Worm (Caenorhabditis elegans) whole organism, L2 larva: Measurements from ENCODE around the gene pitp-1.
A peak's percentile ranks its signal among the peaks of the same experiment; 100 is the strongest.

Source experiments
- C34F6.9 ChIP-seq: fragments of 150-350 bp; optimal IDR thresholded peaks from 2 replicates; lab custom pipeline; 2014; ENCODE audit warnings: missing biosample characterization, missing genetic modification characterization
- F13H6.1 ChIP-seq: sonication (generic microtip); optimal IDR thresholded peaks from 2 replicates; lab custom pipeline; 2016; ENCODE audit warnings: missing genetic modification characterization, missing compliant biosample characterization
- Y55F3AM.14 ChIP-seq: fragments of 200-800 bp; sonication (Bioruptor generic); optimal IDR thresholded peaks from 2 replicates; lab custom pipeline; 2018; ENCODE audit warnings: mild to moderate bottlenecking, missing genetic modification characterization, missing compliant biosample characterization
- ZK546.5 ChIP-seq: sonication (generic microtip); optimal IDR thresholded peaks from 2 replicates; lab custom pipeline; 2017; ENCODE audit warnings: missing biosample characterization, missing genetic modification characterization
- alr-1 ChIP-seq: fragments of 150-350 bp; optimal IDR thresholded peaks from 2 replicates; lab custom pipeline; 2014; ENCODE audit warnings: missing biosample characterization, missing genetic modification characterization
- aly-2 ChIP-seq: fragments of 150-350 bp; optimal IDR thresholded peaks from 2 replicates; lab custom pipeline; 2014; ENCODE audit warnings: missing biosample characterization, missing genetic modification characterization
- ama-1 ChIP-seq: fragments of 150-350 bp; optimal IDR thresholded peaks from 2 replicates; lab custom pipeline; 2018; ENCODE audit warnings: inconsistent platforms
- blmp-1 ChIP-seq: sonication (generic microtip); optimal IDR thresholded peaks from 2 replicates; lab custom pipeline; 2017; ENCODE audit warnings: missing genetic modification characterization, mild to moderate bottlenecking, missing compliant biosample characterization, antibody characterized with exemption, moderate library complexity; ENCODE audit not compliant: insufficient read depth
- ceh-16 ChIP-seq: fragments of 150-350 bp; optimal IDR thresholded peaks from 2 replicates; lab custom pipeline; 2014; ENCODE audit warnings: missing biosample characterization, missing genetic modification characterization
- ceh-82 ChIP-seq: fragments of 150-350 bp; optimal IDR thresholded peaks from 2 replicates; lab custom pipeline; 2014; ENCODE audit warnings: missing biosample characterization, missing genetic modification characterization
- crh-2 ChIP-seq: sonication (generic microtip); optimal IDR thresholded peaks from 2 replicates; lab custom pipeline; 2017; ENCODE audit warnings: missing biosample characterization, missing genetic modification characterization
- dmd-4 ChIP-seq: sonication (generic microtip); optimal IDR thresholded peaks from 2 replicates; lab custom pipeline; 2017; ENCODE audit warnings: missing biosample characterization, missing genetic modification characterization
- egl-27 ChIP-seq: sonication (generic microtip); optimal IDR thresholded peaks from 3 replicates; lab custom pipeline; 2017; ENCODE audit warnings: missing biosample characterization, missing genetic modification reagents, missing genetic modification characterization
- elt-1 ChIP-seq: fragments of 150-350 bp; optimal IDR thresholded peaks from 2 replicates; lab custom pipeline; 2014; ENCODE audit warnings: missing biosample characterization, missing genetic modification characterization
- elt-3 ChIP-seq: sonication (generic microtip); optimal IDR thresholded peaks from 2 replicates; lab custom pipeline; 2017; ENCODE audit warnings: missing biosample characterization, missing genetic modification characterization
- fos-1 ChIP-seq: fragments of 150-350 bp; optimal IDR thresholded peaks from 2 replicates; lab custom pipeline; 2014; ENCODE audit warnings: missing biosample characterization, missing genetic modification characterization
- gmeb-1 ChIP-seq: fragments of 150-350 bp; optimal IDR thresholded peaks from 2 replicates; lab custom pipeline; 2014; ENCODE audit warnings: missing biosample characterization, missing genetic modification characterization
- lin-11 ChIP-seq: fragments of 150-350 bp; sonication (generic microtip); optimal IDR thresholded peaks from 2 replicates; lab custom pipeline; 2014; ENCODE audit warnings: missing biosample characterization, missing genetic modification characterization, inconsistent platforms, mixed read lengths
- lin-13 ChIP-seq: fragments of 150-350 bp; optimal IDR thresholded peaks from 2 replicates; lab custom pipeline; 2014; ENCODE audit warnings: missing biosample characterization, missing genetic modification reagents, missing genetic modification characterization
- lin-39 ChIP-seq: fragments of 150-350 bp; optimal IDR thresholded peaks from 2 replicates; lab custom pipeline; 2014; ENCODE audit warnings: missing biosample characterization, missing genetic modification reagents, missing genetic modification characterization
- lsy-2 ChIP-seq, 2 experiments: fragments of 150-350 bp in 1 of 2; sonication (generic microtip) in 1 of 2; optimal IDR thresholded peaks; 2 replicates each; lab custom pipeline; 2014 to 2017; ENCODE audit warnings: missing biosample characterization in 2 of 2, missing genetic modification characterization in 2 of 2
- mab-5 ChIP-seq: fragments of 150-350 bp; optimal IDR thresholded peaks from 2 replicates; lab custom pipeline; 2014; ENCODE audit warnings: missing biosample characterization, missing genetic modification characterization
- mbf-1 ChIP-seq: sonication (generic microtip); optimal IDR thresholded peaks from 2 replicates; lab custom pipeline; 2017; ENCODE audit warnings: missing biosample characterization, missing genetic modification characterization
- mdl-1 ChIP-seq, 2 experiments: fragments of 150-350 bp in 1 of 2; sonication (generic microtip) in 1 of 2; optimal IDR thresholded peaks; 2 replicates each; lab custom pipeline; 2017; ENCODE audit warnings: missing biosample characterization in 2 of 2, missing genetic modification characterization in 2 of 2
- nhr-10 ChIP-seq: sonication (generic microtip); optimal IDR thresholded peaks from 2 replicates; lab custom pipeline; 2017; ENCODE audit warnings: missing biosample characterization, missing genetic modification characterization
- nhr-11 ChIP-seq: fragments of 150-350 bp; optimal IDR thresholded peaks from 2 replicates; lab custom pipeline; 2014; ENCODE audit warnings: missing biosample characterization, missing genetic modification characterization
- nhr-12 ChIP-seq: fragments of 150-350 bp; optimal IDR thresholded peaks from 2 replicates; lab custom pipeline; 2014; ENCODE audit warnings: missing biosample characterization, missing genetic modification characterization
- nhr-129 ChIP-seq: fragments of 150-350 bp; optimal IDR thresholded peaks from 2 replicates; lab custom pipeline; 2014; ENCODE audit warnings: missing biosample characterization, missing genetic modification characterization
- nhr-21 ChIP-seq: fragments of 150-350 bp; optimal IDR thresholded peaks from 2 replicates; lab custom pipeline; 2014; ENCODE audit warnings: missing biosample characterization, missing genetic modification characterization
- nhr-23 ChIP-seq: fragments of 150-350 bp; optimal IDR thresholded peaks from 2 replicates; lab custom pipeline; 2014; ENCODE audit warnings: missing biosample characterization, missing genetic modification reagents, missing genetic modification characterization
- nhr-237 ChIP-seq: fragments of 150-350 bp; optimal IDR thresholded peaks from 2 replicates; lab custom pipeline; 2014; ENCODE audit warnings: missing biosample characterization, missing genetic modification characterization
- nhr-25 ChIP-seq: fragments of 150-350 bp; sonication (generic microtip); optimal IDR thresholded peaks from 3 replicates; lab custom pipeline; 2014; ENCODE audit warnings: missing biosample characterization, missing genetic modification characterization
- nhr-6 ChIP-seq: fragments of 150-350 bp; optimal IDR thresholded peaks from 2 replicates; lab custom pipeline; 2014; ENCODE audit warnings: missing biosample characterization, missing genetic modification characterization
- nhr-77 ChIP-seq: fragments of 150-350 bp; optimal IDR thresholded peaks from 2 replicates; lab custom pipeline; 2014; ENCODE audit warnings: missing biosample characterization, missing genetic modification characterization
- peb-1 ChIP-seq: fragments of 150-350 bp; optimal IDR thresholded peaks from 2 replicates; lab custom pipeline; 2014; ENCODE audit warnings: missing biosample characterization, missing genetic modification characterization
- skn-1 ChIP-seq: sonication (generic microtip); optimal IDR thresholded peaks from 2 replicates; lab custom pipeline; 2017; ENCODE audit warnings: missing biosample characterization, missing genetic modification characterization
- sma-3 ChIP-seq: sonication (generic microtip); optimal IDR thresholded peaks from 2 replicates; lab custom pipeline; 2016; ENCODE audit warnings: missing genetic modification reagents, missing genetic modification characterization, missing compliant biosample characterization
- sma-9 ChIP-seq, 2 experiments: fragments of 150-350 bp in 1 of 2; sonication (generic microtip) in 1 of 2; optimal IDR thresholded peaks; 2 replicates each; lab custom pipeline; 2014 to 2016; ENCODE audit warnings: missing genetic modification characterization in 2 of 2, mild to moderate bottlenecking in 1 of 2, missing biosample characterization in 1 of 2, missing compliant biosample characterization in 1 of 2, missing genetic modification reagents in 1 of 2, moderate library complexity in 1 of 2
- snpc-4 ChIP-seq: fragments of 150-350 bp; optimal IDR thresholded peaks from 2 replicates; lab custom pipeline; 2014; ENCODE audit warnings: missing biosample characterization, missing genetic modification characterization
- unc-39 ChIP-seq: fragments of 150-350 bp; optimal IDR thresholded peaks from 2 replicates; lab custom pipeline; 2014; ENCODE audit warnings: missing biosample characterization, missing genetic modification characterization
- unc-55 ChIP-seq: fragments of 150-350 bp; sonication (generic microtip); optimal IDR thresholded peaks from 3 replicates; lab custom pipeline; 2014; ENCODE audit warnings: missing biosample characterization, missing genetic modification reagents, missing genetic modification characterization
- unc-62 ChIP-seq: fragments of 150-350 bp; optimal IDR thresholded peaks from 2 replicates; lab custom pipeline; 2014; ENCODE audit warnings: missing biosample characterization, missing genetic modification reagents, missing genetic modification characterization
- ztf-1 ChIP-seq: fragments of 200-800 bp; sonication (Bioruptor generic); conservative IDR thresholded peaks from 2 replicates; pipeline ENCODE4 v1.3.6; 2022; ENCODE audit warnings: missing genetic modification characterization, missing compliant biosample characterization
- ztf-11 ChIP-seq: sonication (generic microtip); optimal IDR thresholded peaks from 2 replicates; lab custom pipeline; 2017; ENCODE audit warnings: missing biosample characterization, missing genetic modification characterization
- ztf-4 ChIP-seq: fragments of 150-350 bp; optimal IDR thresholded peaks from 2 replicates; lab custom pipeline; 2014; ENCODE audit warnings: missing biosample characterization, missing genetic modification characterization

The pitp-1 gene

DNA sequence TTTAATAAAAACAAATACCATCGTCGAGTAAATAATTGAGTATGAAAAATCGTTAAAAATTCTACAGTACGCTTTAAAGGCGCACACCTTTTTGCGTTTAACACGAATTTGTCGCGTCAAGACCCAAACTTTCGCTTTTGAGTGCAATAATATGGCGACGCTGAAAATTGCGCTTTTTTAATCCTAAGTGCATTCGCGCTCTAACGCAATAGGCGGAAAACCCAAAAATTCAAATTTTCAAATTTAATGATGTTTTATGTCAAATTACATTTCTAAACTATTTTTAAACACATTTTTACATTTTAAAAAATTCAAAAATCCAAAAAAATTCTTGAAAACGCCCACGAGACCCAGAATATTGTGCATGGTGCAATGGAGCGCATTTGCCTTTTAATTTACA lies 17.8 kb downstream of the pitp-1 start:
- TF ChIP-seq ZK546.5 (tag; lab: Kevin White, UChicago): no peak
- TF ChIP-seq mbf-1 (tag; lab: Kevin White, UChicago): no peak
- no peak for TF ChIP-seq blmp-1 (tag; lab: Kevin White, UChicago)
- TF ChIP-seq egl-27 (tag; lab: Kevin White, UChicago): no peak
- TF ChIP-seq ceh-82 (tag; lab: Kevin White, UChicago): no peak
- TF ChIP-seq aly-2 (tag; lab: Kevin White, UChicago): no peak
- TF ChIP-seq nhr-23: no peak
- TF ChIP-seq nhr-77 (tag; lab: Kevin White, UChicago): no peak
- TF ChIP-seq gmeb-1: no peak
- no peak for TF ChIP-seq F13H6.1 (tag; lab: Kevin White, UChicago)
- no peak for TF ChIP-seq nhr-6 (tag; lab: Kevin White, UChicago)

DNA sequence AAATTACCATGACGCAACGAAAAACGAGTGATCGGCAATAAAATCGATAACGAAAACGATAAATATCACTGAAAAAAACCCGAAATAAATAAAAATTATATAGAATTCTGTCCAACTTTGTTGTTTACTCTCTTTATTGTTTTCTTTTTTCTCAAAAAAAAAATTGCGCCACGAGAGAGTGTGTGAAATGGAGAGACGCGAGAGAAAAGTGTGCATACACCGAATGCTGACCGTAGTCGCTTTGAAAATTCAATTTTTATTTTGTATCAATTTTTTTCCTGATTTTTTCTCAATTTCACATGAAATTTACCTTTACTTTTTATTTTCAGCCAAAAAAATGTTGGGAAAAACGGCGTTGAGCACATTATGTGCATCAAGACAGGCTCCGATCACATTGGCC lies 19.7 kb downstream of the pitp-1 start, which contains the start of the genes M01F1.4 and mrpl-35:
Gene M01F1.4, minus strand, starts transcription at position 126 of the 400 bp plus-strand sequence.
Gene mrpl-35, plus strand, starts transcription at position 330 of the 400 bp plus-strand sequence.
- no peak for TF ChIP-seq elt-3 (tag; lab: Kevin White, UChicago)
- no peak for TF ChIP-seq nhr-25 (tag; lab: Kevin White, UChicago)
- peak; percentile 89 for TF ChIP-seq C34F6.9 (tag; lab: Kevin White, UChicago)
- TF ChIP-seq lsy-2 (tag; optimal IDR thresholded peaks at IDR 0.05; lab: Kevin White, UChicago): peak; percentile 85 to 98
- peak; percentile 34 for TF ChIP-seq fos-1 (tag; lab: Kevin White, UChicago)
- TF ChIP-seq crh-2: peak; percentile 56
- TF ChIP-seq unc-55: peak; percentile 66
- no peak for TF ChIP-seq sma-3 (GFP tag; lab: Kevin White, UChicago)
- TF ChIP-seq gmeb-1: peak; percentile 2
- peak; percentile 4 for TF ChIP-seq sma-9 (GFP tag; optimal IDR thresholded peaks at IDR 0.05; lab: Kevin White, UChicago)
- TF ChIP-seq sma-9 (tag; optimal IDR thresholded peaks at IDR 0.05; lab: Kevin White, UChicago): no peak
- TF ChIP-seq dmd-4 (tag; lab: Kevin White, UChicago): no peak
- TF ChIP-seq blmp-1 (tag; lab: Kevin White, UChicago): no peak
- peak; percentile 49 for TF ChIP-seq lin-13 (GFP tag; lab: Kevin White, UChicago)
- TF ChIP-seq F13H6.1 (tag; lab: Kevin White, UChicago): peak; percentile 21
- peak; percentile 11 for TF ChIP-seq nhr-129 (tag; lab: Kevin White, UChicago)
- TF ChIP-seq, all 48 proteins: peak for 10

DNA sequence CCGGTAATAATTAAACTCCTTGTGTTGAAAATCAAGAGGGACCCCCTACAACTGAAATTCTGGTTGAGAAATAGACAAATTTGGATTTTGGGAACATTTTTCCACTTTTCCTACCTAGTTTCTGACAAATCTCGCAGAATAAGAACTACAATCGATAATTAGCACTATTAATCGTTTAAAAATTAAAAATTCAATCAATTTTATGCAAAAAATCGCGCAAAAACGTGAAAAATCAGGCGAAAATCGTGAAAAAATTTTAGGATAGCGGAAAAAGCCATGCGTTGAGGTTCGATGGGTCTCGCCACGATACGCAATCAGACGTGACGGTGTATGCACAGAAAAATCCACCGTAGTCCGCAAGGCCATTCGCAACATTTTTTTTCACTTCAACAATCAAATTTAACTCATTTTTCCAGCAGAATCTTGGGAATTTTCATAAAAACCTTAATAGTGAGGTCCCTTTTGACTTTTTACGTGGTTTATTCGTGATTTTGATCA lies 24.5 kb downstream of the pitp-1 start, which contains the start of gene lias-1:
Gene lias-1, minus strand, starts transcription at position 51 of the 498 bp plus-strand sequence.
- peak; percentile 71 for TF ChIP-seq nhr-21 (tag; lab: Kevin White, UChicago)
- no peak for TF ChIP-seq nhr-77 (tag; lab: Kevin White, UChicago)
- TF ChIP-seq elt-3 (tag; lab: Kevin White, UChicago): no peak
- no peak for TF ChIP-seq peb-1 (tag; lab: Kevin White, UChicago)
- TF ChIP-seq lin-13 (GFP tag; lab: Kevin White, UChicago): peak; percentile 85
- TF ChIP-seq snpc-4: peak; percentile 57
- TF ChIP-seq unc-39: no peak
- TF ChIP-seq ceh-16 (tag; lab: Kevin White, UChicago): peak; percentile 23
- TF ChIP-seq ztf-11 (tag; lab: Kevin White, UChicago): no peak
- no peak for TF ChIP-seq nhr-12 (tag; lab: Kevin White, UChicago)
- no peak for TF ChIP-seq lin-39 (tag; lab: Kevin White, UChicago)
- TF ChIP-seq ztf-1 (GFP tag; lab: Robert Waterston, UW): no peak
- TF ChIP-seq Y55F3AM.14: no peak
- TF ChIP-seq nhr-11: no peak
- peak; percentile 88 for TF ChIP-seq crh-2
- TF ChIP-seq alr-1 (tag; lab: Kevin White, UChicago): no peak
- TF ChIP-seq ztf-4 (tag; lab: Kevin White, UChicago): peak; percentile 40
- no peak for TF ChIP-seq nhr-6 (tag; lab: Kevin White, UChicago)
- no peak for TF ChIP-seq mbf-1 (tag; lab: Kevin White, UChicago)
- TF ChIP-seq mab-5: peak; percentile 23
- peak; percentile 60 for TF ChIP-seq F13H6.1 (tag; lab: Kevin White, UChicago)
- TF ChIP-seq ceh-82 (tag; lab: Kevin White, UChicago): no peak
- TF ChIP-seq blmp-1 (tag; lab: Kevin White, UChicago): peak; percentile 75
- TF ChIP-seq nhr-129 (tag; lab: Kevin White, UChicago): peak; percentile 91
- TF ChIP-seq sma-3 (GFP tag; lab: Kevin White, UChicago): peak; percentile 64
- no peak for TF ChIP-seq skn-1 (tag; lab: Kevin White, UChicago)
- no peak for TF ChIP-seq nhr-10 (tag; lab: Kevin White, UChicago)
- TF ChIP-seq egl-27 (tag; lab: Kevin White, UChicago): no peak
- peak; percentile 86 for TF ChIP-seq nhr-25 (tag; lab: Kevin White, UChicago)
- no peak for TF ChIP-seq nhr-237 (tag; lab: Kevin White, UChicago)
- TF ChIP-seq aly-2 (tag; lab: Kevin White, UChicago): no peak
- TF ChIP-seq unc-55: peak; percentile 93
- peak in 1 of 2 experiments; percentile 21 for TF ChIP-seq mdl-1 (tag; optimal IDR thresholded peaks at IDR 0.05; lab: Kevin White, UChicago)
- no peak for TF ChIP-seq ZK546.5 (tag; lab: Kevin White, UChicago)
- TF ChIP-seq lin-11: peak; percentile 69
- peak; percentile 55 for TF ChIP-seq sma-9 (GFP tag; optimal IDR thresholded peaks at IDR 0.05; lab: Kevin White, UChicago)
- TF ChIP-seq sma-9 (tag; optimal IDR thresholded peaks at IDR 0.05; lab: Kevin White, UChicago): no peak
- no peak for TF ChIP-seq elt-1 (tag; lab: Kevin White, UChicago)
- TF ChIP-seq fos-1 (tag; lab: Kevin White, UChicago): peak; percentile 76
- TF ChIP-seq gmeb-1: peak; percentile 79
- peak; percentile 49 for TF ChIP-seq ama-1 (lab: Kevin White, UChicago)
- TF ChIP-seq unc-62 (GFP tag; lab: Kevin White, UChicago): no peak
